Fruit fly (Drosophila melanogaster) whole organism: Measurements from ENCODE around the gene AsnRS.

Experiments
- CG8478 ChIP-seq: fragments of >200 bp; optimal IDR thresholded peaks from 2 replicates; lab custom pipeline; 2018; ENCODE audit warnings: inconsistent platforms
- Dll ChIP-seq: fragments of >200 bp; optimal IDR thresholded peaks from 2 replicates; lab custom pipeline; 2017
- pan ChIP-seq: fragments of >200 bp; optimal IDR thresholded peaks from 2 replicates; lab custom pipeline; 2017
- psq ChIP-seq: fragments of >200 bp; optimal IDR thresholded peaks from 2 replicates; lab custom pipeline; 2017
- usp ChIP-seq: fragments of >200 bp; optimal IDR thresholded peaks from 2 replicates; lab custom pipeline; 2017; ENCODE audit warnings: missing biosample characterization, missing genetic modification characterization, mixed read lengths

DNA sequence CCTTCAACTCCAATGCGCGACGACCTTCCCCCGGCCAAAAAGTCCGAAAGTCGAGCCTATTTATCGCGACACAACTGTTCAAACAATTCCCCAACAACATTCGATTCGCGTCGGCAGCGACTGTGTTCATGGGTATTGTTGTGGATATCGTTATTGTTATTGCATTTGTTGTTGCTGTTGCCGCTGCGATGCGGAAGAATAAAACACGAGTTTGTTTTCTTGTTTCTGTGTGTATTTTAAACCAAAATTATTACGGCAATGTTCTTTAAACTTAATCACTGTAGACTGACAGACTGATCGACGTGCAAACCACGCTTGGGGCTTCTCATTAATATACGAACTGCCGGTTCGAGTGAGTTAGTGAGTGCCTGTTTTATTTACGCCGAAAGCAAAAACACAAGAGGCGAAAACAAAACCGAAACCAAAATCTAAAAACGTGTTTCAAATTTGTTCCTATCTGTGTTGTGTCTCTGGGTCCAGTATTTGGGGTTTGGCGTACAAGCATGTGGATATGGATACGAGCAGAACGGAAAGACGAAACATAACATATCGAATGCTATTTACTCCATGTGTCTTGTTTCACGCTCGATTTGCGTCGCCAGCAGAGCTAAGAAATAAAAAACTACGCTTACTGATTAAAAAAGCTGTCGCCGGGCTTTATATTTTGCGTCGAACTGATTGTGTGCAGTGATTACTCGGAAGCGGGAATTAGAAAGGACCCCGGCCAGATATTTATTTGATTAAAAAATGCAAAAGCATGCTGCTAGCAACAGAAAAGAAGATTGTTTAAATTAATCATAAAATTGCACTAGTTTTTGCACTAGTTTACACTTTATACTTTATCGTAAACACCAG lies 28.0 kb upstream of the AsnRS start:
- TF ChIP-seq psq (no peak), Dll (no peak), CG8478 (lab: Kevin White, UChicago) (no peak), usp (GFP tag; lab: Kevin White, UChicago) (no peak), pan (lab: Kevin White, UChicago) (no peak)
